Fruit fly (Drosophila melanogaster): ENCODE measurements around the gene Gr66a.

Gene Gr66a

dm6 chr3L:8289336-8290258 lies 17.2 kb downstream of the Gr66a start, which contains the start of gene cert (continued):
- TF ChIP-seq CG13296 (GFP tag; optimal IDR thresholded peaks at IDR 0.05), result peak; percentile 8
- no peak for TF ChIP-seq CG12942 (GFP tag; optimal IDR thresholded peaks at IDR 0.05)
- TF ChIP-seq hkb (optimal IDR thresholded peaks at IDR 0.05), result peak; percentile 77
- TF ChIP-seq hkb (GFP tag; IDR thresholded peaks at IDR 0.05), result no peak
- TF ChIP-seq CG18599 (GFP tag; optimal IDR thresholded peaks at IDR 0.05), result no peak
- TF ChIP-seq Neu2 (GFP tag; optimal IDR thresholded peaks at IDR 0.05; ENCODE audit: borderline replicate concordance), result no peak
- TF ChIP-seq bcd (GFP tag; optimal IDR thresholded peaks at IDR 0.05), result peak; percentile 18
- TF ChIP-seq CG4820 (GFP tag; optimal IDR thresholded peaks at IDR 0.05), result no peak
- no peak for TF ChIP-seq CG1024 (GFP tag; IDR thresholded peaks at IDR 0.05)
- no peak for TF ChIP-seq CG32767 (GFP tag; IDR thresholded peaks at IDR 0.05)
- no peak for TF ChIP-seq dati (GFP tag; IDR thresholded peaks at IDR 0.05)
- TF ChIP-seq Stat92E (GFP tag; optimal IDR thresholded peaks at IDR 0.05), result no peak
- peak; percentile 94 for TF ChIP-seq CG13287 (GFP tag; IDR thresholded peaks at IDR 0.05; ENCODE audit: partially characterized antibody)
- peak; percentile 29 for TF ChIP-seq shn (GFP tag; optimal IDR thresholded peaks at IDR 0.05)
- TF ChIP-seq Hsf (GFP tag; optimal IDR thresholded peaks at IDR 0.05), result peak; percentile 34
- no peak for TF ChIP-seq pros (GFP tag; optimal IDR thresholded peaks at IDR 0.05)

dm6 chr3L:8288396-8288795 lies 18.4 kb downstream of the Gr66a start:
- TF ChIP-seq PHDP (tag; optimal IDR thresholded peaks at IDR 0.05) (peak; percentile 38), CG6689 (GFP tag; IDR thresholded peaks at IDR 0.05) (no peak), CG6175 (GFP tag; IDR thresholded peaks at IDR 0.05) (no peak), eve (GFP tag; optimal IDR thresholded peaks at IDR 0.05) (peak in 1 of 2 experiments; percentile 26), CG2889 (GFP tag; IDR thresholded peaks at IDR 0.05) (no peak), CG33557 (GFP tag; optimal IDR thresholded peaks at IDR 0.05) (no peak), CG11456 (GFP tag; IDR thresholded peaks at IDR 0.05) (no peak), CG13424 (tag; optimal IDR thresholded peaks at IDR 0.05) (peak; percentile 36), CG11093 (GFP tag; IDR thresholded peaks at IDR 0.05) (no peak), ac (GFP tag; optimal IDR thresholded peaks at IDR 0.05) (no peak), CG17568 (GFP tag; optimal IDR thresholded peaks at IDR 0.05) (no peak), Atf6 (GFP tag; IDR thresholded peaks at IDR 0.05) (peak; percentile 58), CG2678 (tag; optimal IDR thresholded peaks at IDR 0.05) (peak; percentile 48), lmd (GFP tag; IDR thresholded peaks at IDR 0.05) (peak; percentile 35; the same call in 1 of the 2 replicates), CG3281 (GFP tag; optimal IDR thresholded peaks at IDR 0.05) (peak; percentile 22), Meics (GFP tag; optimal IDR thresholded peaks at IDR 0.05) (peak; percentile 20), Dek (tag; optimal IDR thresholded peaks at IDR 0.05) (peak; percentile 3), Hmx (GFP tag; optimal IDR thresholded peaks at IDR 0.05) (no peak), Med (GFP tag) (peak; percentile 49), Eip74EF (GFP tag; optimal IDR thresholded peaks at IDR 0.05) (no peak), CG15269 (tag; optimal IDR thresholded peaks at IDR 0.05) (peak; percentile 65), aop (GFP tag; IDR thresholded peaks at IDR 0.05) (no peak), gem (tag; optimal IDR thresholded peaks at IDR 0.05) (peak; percentile 56), ara (GFP tag; IDR thresholded peaks at IDR 0.05) (no peak), Lpt (GFP tag; optimal IDR thresholded peaks at IDR 0.05) (no peak), Sox102F (GFP tag; optimal IDR thresholded peaks at IDR 0.05) (peak; percentile 52), wek (GFP tag; optimal IDR thresholded peaks at IDR 0.05) (no peak), B-H1 (GFP tag; IDR thresholded peaks at IDR 0.05) (no peak), btn (GFP tag; optimal IDR thresholded peaks at IDR 0.05) (no peak), chinmo (GFP tag; IDR thresholded peaks at IDR 0.05; ENCODE audit: partially characterized antibody) (no peak), Deaf1 (tag; optimal IDR thresholded peaks at IDR 0.05) (no peak), CG17612 (GFP tag; IDR thresholded peaks at IDR 0.05) (no peak), CG31224 (GFP tag; IDR thresholded peaks at IDR 0.05) (no peak)
